Fruit fly (Drosophila melanogaster): ENCODE measurements around the gene Ggt-1.
A peak's percentile ranks its signal among the peaks of the same experiment; 100 is the strongest.

Ggt-1 gene

DNA sequence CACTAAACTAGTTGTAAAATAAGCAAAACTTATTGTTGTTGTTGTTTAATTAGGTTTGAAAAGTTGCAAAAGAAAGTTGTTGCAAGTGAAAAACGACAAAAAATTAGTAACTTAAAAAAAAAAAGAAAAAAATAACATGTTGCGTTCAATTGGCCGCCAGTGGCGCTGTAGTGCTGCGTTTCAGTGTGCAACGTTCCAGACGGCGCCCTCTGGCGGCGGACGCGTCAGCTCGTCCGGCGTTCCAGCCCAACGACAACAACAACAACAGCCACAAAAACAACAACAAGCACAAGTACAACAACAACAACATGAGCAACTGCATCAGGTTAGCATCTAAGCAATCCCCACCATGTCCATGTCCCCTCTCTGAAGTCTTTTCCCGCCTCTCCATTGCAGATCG lies 5.1 kb upstream of the Ggt-1 start (continued):
- TF ChIP-seq CG1621 (tag; optimal IDR thresholded peaks at IDR 0.05) (peak; percentile 12), CG6163 (GFP tag; IDR thresholded peaks at IDR 0.05) (peak; percentile 58; the same call in 2 of the 3 replicates), Blimp-1 (GFP tag; optimal IDR thresholded peaks at IDR 0.05) (no peak), pdm3 (GFP tag; optimal IDR thresholded peaks at IDR 0.05) (peak; percentile 30), Sox102F (GFP tag; optimal IDR thresholded peaks at IDR 0.05) (no peak), Eip78C (GFP tag) (peak; percentile 78), CG8119 (GFP tag; IDR thresholded peaks at IDR 0.05) (peak; percentile 35; the same call in 1 of the 3 replicates), CG4318 (GFP tag; optimal IDR thresholded peaks at IDR 0.05) (no peak), svp (GFP tag) (no peak), CG6792 (GFP tag; optimal IDR thresholded peaks at IDR 0.05) (peak; percentile 17), CG31627 (GFP tag; optimal IDR thresholded peaks at IDR 0.05) (peak; percentile 26)

DNA sequence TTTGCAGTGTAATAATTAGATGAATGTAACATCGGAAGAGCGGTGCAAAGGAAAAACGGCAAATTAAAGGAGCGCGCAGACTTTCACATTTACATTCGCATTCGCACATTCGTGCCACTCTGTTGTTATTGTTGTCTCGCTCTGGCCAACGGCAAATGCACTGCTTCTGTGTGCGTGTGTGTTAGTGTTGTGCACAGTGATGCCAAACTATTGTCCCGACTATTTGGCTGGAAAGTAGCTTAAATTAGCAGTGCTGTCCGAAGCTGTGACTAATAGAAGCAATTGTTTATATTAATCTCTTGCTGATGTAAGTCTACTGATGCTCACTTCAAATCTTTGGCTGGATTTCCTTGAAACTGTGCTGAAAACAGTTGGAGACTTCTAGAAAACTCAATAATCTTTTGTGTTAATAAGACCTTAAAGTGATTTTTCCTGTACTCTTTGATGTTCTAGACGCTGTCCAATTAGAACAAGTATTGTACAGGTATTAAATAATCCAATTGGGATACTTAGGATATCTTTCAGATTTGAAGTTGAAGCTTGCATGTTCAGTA lies 3.7 kb upstream of the Ggt-1 start:
- no peak for TF ChIP-seq CG11902 (GFP tag; optimal IDR thresholded peaks at IDR 0.05)
- TF ChIP-seq ss (GFP tag; optimal IDR thresholded peaks at IDR 0.05): no peak
- TF ChIP-seq eg (GFP tag; IDR thresholded peaks at IDR 0.05): 0 out of 3 replicates have a peak, but pooled peaks have one; percentile 24
- TF ChIP-seq Hr38 (GFP tag; optimal IDR thresholded peaks at IDR 0.05): no peak
- TF ChIP-seq svp (GFP tag): peak; percentile 58
- no peak for TF ChIP-seq esn (GFP tag; optimal IDR thresholded peaks at IDR 0.05)
- TF ChIP-seq CG31627 (GFP tag; optimal IDR thresholded peaks at IDR 0.05): no peak
- TF ChIP-seq fkh (GFP tag; optimal IDR thresholded peaks at IDR 0.05): no peak
- no peak for TF ChIP-seq vri (GFP tag; optimal IDR thresholded peaks at IDR 0.05)
- TF ChIP-seq pdm3 (GFP tag; optimal IDR thresholded peaks at IDR 0.05): no peak
- TF ChIP-seq spab (GFP tag; optimal IDR thresholded peaks at IDR 0.05): no peak
- TF ChIP-seq CG3032 (tag; optimal IDR thresholded peaks at IDR 0.05): no peak
- TF ChIP-seq cyc (GFP tag; optimal IDR thresholded peaks at IDR 0.05): no peak
- no peak for TF ChIP-seq CG8632 (GFP tag; optimal IDR thresholded peaks at IDR 0.05)
- peak; percentile 15 for TF ChIP-seq Sox102F (GFP tag; optimal IDR thresholded peaks at IDR 0.05)
- TF ChIP-seq CG6792 (GFP tag; optimal IDR thresholded peaks at IDR 0.05): no peak
- TF ChIP-seq salr (GFP tag; optimal IDR thresholded peaks at IDR 0.05): peak in 1 of 2 experiments; percentile 20
- TF ChIP-seq CG6163 (GFP tag; IDR thresholded peaks at IDR 0.05): 0 out of 3 replicates have a peak, but pooled peaks have one; percentile 27
- no peak for TF ChIP-seq CG6854 (GFP tag; optimal IDR thresholded peaks at IDR 0.05)
- TF ChIP-seq CG8119 (GFP tag; IDR thresholded peaks at IDR 0.05): no peak
- TF ChIP-seq acj6 (GFP tag; optimal IDR thresholded peaks at IDR 0.05): peak; percentile 15
- peak; percentile 39 for TF ChIP-seq Eip78C (GFP tag)
- TF ChIP-seq Ets21C (GFP tag; optimal IDR thresholded peaks at IDR 0.05): peak; percentile 2
- no peak for TF ChIP-seq Sox14 (GFP tag; optimal IDR thresholded peaks at IDR 0.05)
- no peak for TF ChIP-seq Smox (GFP tag; optimal IDR thresholded peaks at IDR 0.05)
- peak; percentile 11 for TF ChIP-seq Hr39 (GFP tag; optimal IDR thresholded peaks at IDR 0.05)
- TF ChIP-seq Eip75B (GFP tag; optimal IDR thresholded peaks at IDR 0.05): peak; percentile 6
- no peak for TF ChIP-seq Blimp-1 (GFP tag; optimal IDR thresholded peaks at IDR 0.05)
- no peak for TF ChIP-seq net (GFP tag; optimal IDR thresholded peaks at IDR 0.05)
- TF ChIP-seq CG6808 (GFP tag; optimal IDR thresholded peaks at IDR 0.05): peak; percentile 48
- TF ChIP-seq CG10631 (GFP tag; optimal IDR thresholded peaks at IDR 0.05): no peak
- no peak for TF ChIP-seq lz (GFP tag; optimal IDR thresholded peaks at IDR 0.05)

DNA sequence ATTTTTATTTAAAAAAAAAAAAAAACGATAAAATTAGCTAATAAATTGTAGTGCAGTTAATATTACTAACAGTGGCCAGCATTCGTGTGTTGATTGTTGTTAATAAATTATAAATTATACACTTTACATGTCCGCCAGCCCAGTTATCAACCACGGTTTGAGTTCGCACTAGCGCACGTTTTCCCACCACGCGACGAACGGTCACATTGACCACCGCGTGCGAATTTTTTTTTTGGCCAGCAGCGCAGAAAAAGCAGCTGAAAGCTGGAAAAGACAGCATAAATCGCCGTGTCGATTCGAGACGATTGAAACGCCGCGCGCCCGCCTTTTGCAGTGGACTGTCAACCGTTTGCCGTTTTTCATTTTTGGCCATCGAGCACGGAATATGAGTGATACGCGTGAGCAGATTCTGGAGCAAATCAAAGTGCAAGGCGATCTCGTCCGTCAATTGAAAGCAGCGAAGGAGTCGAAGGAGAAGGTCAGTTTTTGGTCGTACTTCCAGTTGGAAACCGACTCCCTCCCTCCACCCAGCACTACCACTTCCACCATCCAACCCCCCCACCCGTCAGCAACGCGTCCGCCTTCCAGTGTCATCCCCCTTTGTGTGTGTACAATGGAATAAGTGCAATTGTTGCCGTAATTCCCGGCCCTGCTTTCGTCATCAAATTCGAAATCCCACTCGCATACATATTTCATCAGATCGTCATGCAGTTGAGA lies 3.0 kb upstream of the Ggt-1 start, which contains the start of the genes Bx and HisRS:
Gene Bx, plus strand, starts transcription at position 224 of the 717 bp plus-strand sequence.
Gene HisRS, plus strand, starts transcription at position 224 of the 717 bp plus-strand sequence.
- TF ChIP-seq CG6276 (GFP tag; optimal IDR thresholded peaks at IDR 0.05): peak; percentile 2
- no peak for TF ChIP-seq esn (GFP tag; optimal IDR thresholded peaks at IDR 0.05)
- peak; percentile 26; the same call in 1 of the 3 replicates for TF ChIP-seq eg (GFP tag; IDR thresholded peaks at IDR 0.05)
- TF ChIP-seq CG16779 (tag; optimal IDR thresholded peaks at IDR 0.05): no peak
- no peak for TF ChIP-seq fd59A (GFP tag; optimal IDR thresholded peaks at IDR 0.05)
- no peak for TF ChIP-seq CG34406 (GFP tag; optimal IDR thresholded peaks at IDR 0.05)
- no peak for TF ChIP-seq Ets21C (GFP tag; optimal IDR thresholded peaks at IDR 0.05)
- TF ChIP-seq CG3919 (GFP tag; optimal IDR thresholded peaks at IDR 0.05): no peak
- peak; percentile 9 for TF ChIP-seq Eip78C (GFP tag)
- TF ChIP-seq net (GFP tag; optimal IDR thresholded peaks at IDR 0.05): no peak
- no peak for TF ChIP-seq Met (GFP tag; optimal IDR thresholded peaks at IDR 0.05)
- no peak for TF ChIP-seq CG8119 (GFP tag; IDR thresholded peaks at IDR 0.05)
- no peak for TF ChIP-seq CG7368 (GFP tag; optimal IDR thresholded peaks at IDR 0.05)
- TF ChIP-seq Sox102F (GFP tag; optimal IDR thresholded peaks at IDR 0.05): no peak
- no peak for TF ChIP-seq CG11762 (GFP tag; optimal IDR thresholded peaks at IDR 0.05; ENCODE audit: insufficient read depth)
